Worm (Caenorhabditis elegans): ENCODE data around the gene F01F1.11.

- TF ChIP-seq egl-13 (tag; optimal IDR thresholded peaks at IDR 0.05): peak; percentile 42
- TF ChIP-seq tbx-2 (tag; optimal IDR thresholded peaks at IDR 0.05): peak; percentile 76
- no peak for TF ChIP-seq ceh-8 (GFP tag; optimal IDR thresholded peaks at IDR 0.05)
- peak; percentile 87 for TF ChIP-seq blmp-1 (tag; optimal IDR thresholded peaks at IDR 0.05)
- peak in 3 of 6 experiments; percentile 24 to 92 (median 60) for TF ChIP-seq elt-3 (tag; optimal IDR thresholded peaks at IDR 0.05)
Measured at ce11 chrIII:5855637-5856179, 16.0 kb downstream of the F01F1.11 start, which contains the start of the genes cct-6 and alh-9.
